Worm (Caenorhabditis elegans) whole organism, mixed stage, embryonic: ENCODE results near the gene trk-1.

ENCODE experiments used
- ces-1 ChIP-seq: fragments of 150-350 bp; optimal IDR thresholded peaks from 2 replicates; lab custom pipeline; 2014; ENCODE audit warnings: missing biosample characterization, missing genetic modification reagents, missing genetic modification characterization
- drap-1 ChIP-seq: fragments of 200-800 bp; sonication (Bioruptor generic); optimal IDR thresholded peaks from 3 replicates; lab custom pipeline; 2018; ENCODE audit warnings: mild to moderate bottlenecking, missing genetic modification characterization, missing compliant biosample characterization
- elt-1 ChIP-seq: sonication (generic microtip); optimal IDR thresholded peaks from 2 replicates; lab custom pipeline; 2017; ENCODE audit warnings: missing genetic modification characterization, mild to moderate bottlenecking, missing compliant biosample characterization, antibody characterized with exemption, moderate library complexity, borderline replicate concordance; ENCODE audit not compliant: insufficient read depth
- lsy-2 ChIP-seq: fragments of 150-350 bp; optimal IDR thresholded peaks from 2 replicates; lab custom pipeline; 2014; ENCODE audit warnings: missing biosample characterization, missing genetic modification characterization
- nhr-12 ChIP-seq: fragments of 150-350 bp; optimal IDR thresholded peaks from 2 replicates; lab custom pipeline; 2014; ENCODE audit warnings: missing biosample characterization, missing genetic modification characterization
- pha-4 ChIP-seq: fragments of 150-350 bp; optimal IDR thresholded peaks from 2 replicates; lab custom pipeline; 2018; ENCODE audit warnings: missing biosample characterization, missing genetic modification reagents, missing genetic modification characterization
- snpc-4 ChIP-seq: fragments of 150-350 bp; optimal IDR thresholded peaks from 2 replicates; lab custom pipeline; 2014; ENCODE audit warnings: missing biosample characterization, missing genetic modification characterization
- unc-39 ChIP-seq: fragments of 150-350 bp; optimal IDR thresholded peaks from 2 replicates; lab custom pipeline; 2014; ENCODE audit warnings: missing biosample characterization, missing genetic modification characterization
- zip-8 ChIP-seq: fragments of 150-350 bp; optimal IDR thresholded peaks from 2 replicates; lab custom pipeline; 2014; ENCODE audit warnings: missing biosample characterization, missing genetic modification characterization

ce11 chrX:8980676-8981075 lies 29.9 kb upstream of the trk-1 start, which contains the start of gene nmur-1:
- TF ChIP-seq ces-1 (no peak), snpc-4 (no peak), lsy-2 (tag; lab: Kevin White, UChicago) (no peak), drap-1 (GFP tag; lab: Kevin White, UChicago) (no peak), pha-4 (tag; lab: Kevin White, UChicago) (no peak), elt-1 (tag; lab: Kevin White, UChicago) (no peak), nhr-12 (tag; lab: Kevin White, UChicago) (no peak), zip-8 (no peak), unc-39 (tag; lab: Kevin White, UChicago) (no peak)
